Fruit fly (Drosophila melanogaster) whole organism: Measurements from ENCODE around the gene Peritrophin-15a.

Experiments used
- CG8478 ChIP-seq: fragments of >200 bp; optimal IDR thresholded peaks from 2 replicates; lab custom pipeline; 2018; ENCODE audit warnings: inconsistent platforms
- Dll ChIP-seq: fragments of >200 bp; optimal IDR thresholded peaks from 2 replicates; lab custom pipeline; 2017
- EcR ChIP-seq, 2 experiments: fragments of >200 bp; optimal IDR thresholded peaks; 2 replicates each; lab custom pipeline; 2017; ENCODE audit warnings: missing biosample characterization in 2 of 2, missing genetic modification characterization in 2 of 2, missing genetic modification reagents in 2 of 2
- pan ChIP-seq: fragments of >200 bp; optimal IDR thresholded peaks from 2 replicates; lab custom pipeline; 2017
- psq ChIP-seq: fragments of >200 bp; optimal IDR thresholded peaks from 2 replicates; lab custom pipeline; 2017
- usp ChIP-seq: fragments of >200 bp; optimal IDR thresholded peaks from 2 replicates; lab custom pipeline; 2017; ENCODE audit warnings: missing biosample characterization, missing genetic modification characterization, mixed read lengths

Gene Peritrophin-15a

dm6 chr2L:8384985-8385519 lies 10.8 kb downstream of the Peritrophin-15a start:
- TF ChIP-seq usp, result no peak
- no peak for TF ChIP-seq Dll (lab: Kevin White, UChicago)
- TF ChIP-seq EcR (GFP tag; optimal IDR thresholded peaks at IDR 0.05; lab: Kevin White, UChicago), result no peak
- TF ChIP-seq psq, result no peak
- TF ChIP-seq pan (lab: Kevin White, UChicago), result no peak
- TF ChIP-seq CG8478 (lab: Kevin White, UChicago), result no peak

- TF ChIP-seq usp, result no peak
- no peak for TF ChIP-seq pan (lab: Kevin White, UChicago)
- TF ChIP-seq psq, result no peak
- TF ChIP-seq Dll (lab: Kevin White, UChicago), result no peak
- TF ChIP-seq EcR (GFP tag; optimal IDR thresholded peaks at IDR 0.05; lab: Kevin White, UChicago), result no peak
- TF ChIP-seq CG8478 (lab: Kevin White, UChicago), result no peak
These were observed 11.7 kb downstream of the Peritrophin-15a start, which contains the start of the genes Dad1 and CG13384 for dm6 chr2L:8384108-8384601. TSS of gene Dad1 (minus strand) at chr2L:8384137. TSS of gene CG13384 (plus strand) at chr2L:8384455.

- TF ChIP-seq Dll (lab: Kevin White, UChicago), result no peak
- no peak for TF ChIP-seq pan (lab: Kevin White, UChicago)
- no peak for TF ChIP-seq usp
- no peak for TF ChIP-seq psq
- no peak for TF ChIP-seq CG8478 (lab: Kevin White, UChicago)
- TF ChIP-seq EcR (GFP tag; optimal IDR thresholded peaks at IDR 0.05; lab: Kevin White, UChicago), result no peak
These were observed 13.2 kb downstream of the Peritrophin-15a start, which contains the start of the genes CG13392 and Rcd4 for dm6 chr2L:8382646-8383045. TSS of gene CG13392 (minus strand) at chr2L:8382807. TSS of gene Rcd4 (plus strand) at chr2L:8382861.

- no peak for TF ChIP-seq EcR (GFP tag; optimal IDR thresholded peaks at IDR 0.05; lab: Kevin White, UChicago)
- TF ChIP-seq psq, result no peak
- TF ChIP-seq pan (lab: Kevin White, UChicago), result no peak
- no peak for TF ChIP-seq Dll (lab: Kevin White, UChicago)
- no peak for TF ChIP-seq CG8478 (lab: Kevin White, UChicago)
- no peak for TF ChIP-seq usp
These were observed 14.3 kb downstream of the Peritrophin-15a start, which contains the start of gene AlaRS for dm6 chr2L:8381508-8382036. TSS of gene AlaRS (minus strand) at chr2L:8381764.

dm6 chr2L:8376717-8377116 lies 19.2 kb downstream of the Peritrophin-15a start, which contains the start of the genes CG13390 and CG17294:
TSS of gene CG13390 (minus strand) at chr2L:8376797.
TSS of gene CG17294 (plus strand) at chr2L:8377035.
- no peak for TF ChIP-seq pan (lab: Kevin White, UChicago)
- no peak for TF ChIP-seq EcR (GFP tag; optimal IDR thresholded peaks at IDR 0.05; lab: Kevin White, UChicago)

- TF ChIP-seq pan (lab: Kevin White, UChicago), result no peak
- TF ChIP-seq psq, result no peak
- TF ChIP-seq Dll (lab: Kevin White, UChicago), result no peak
- TF ChIP-seq EcR (GFP tag; optimal IDR thresholded peaks at IDR 0.05; lab: Kevin White, UChicago), result no peak
- no peak for TF ChIP-seq usp
These were observed 21.7 kb downstream of the Peritrophin-15a start, which contains the start of gene Wdr82 for dm6 chr2L:8374235-8374634. TSS of gene Wdr82 (plus strand) at chr2L:8374461.

- no peak for TF ChIP-seq Dll (lab: Kevin White, UChicago)
- TF ChIP-seq pan (lab: Kevin White, UChicago), result no peak
- TF ChIP-seq usp, result no peak
- no peak for TF ChIP-seq EcR (GFP tag; optimal IDR thresholded peaks at IDR 0.05; lab: Kevin White, UChicago)
- no peak for TF ChIP-seq CG8478 (lab: Kevin White, UChicago)
- TF ChIP-seq psq, result no peak
These were observed 23.6 kb downstream of the Peritrophin-15a start for dm6 chr2L:8372248-8372647.

- TF ChIP-seq CG8478 (lab: Kevin White, UChicago) (no peak), pan (lab: Kevin White, UChicago) (no peak), psq (no peak), Dll (lab: Kevin White, UChicago) (no peak), EcR (GFP tag; optimal IDR thresholded peaks at IDR 0.05; lab: Kevin White, UChicago) (no peak), usp (no peak)
These were observed 24.4 kb downstream of the Peritrophin-15a start for dm6 chr2L:8371354-8371937.

dm6 chr2L:8370364-8371326 lies 25.3 kb downstream of the Peritrophin-15a start, which contains the start of gene CG17292:
TSS of gene CG17292 (plus strand) at chr2L:8370454.
- TF ChIP-seq pan (lab: Kevin White, UChicago) (no peak), Dll (lab: Kevin White, UChicago) (no peak), EcR (GFP tag; optimal IDR thresholded peaks at IDR 0.05; lab: Kevin White, UChicago) (no peak), CG8478 (lab: Kevin White, UChicago) (no peak), psq (no peak)

- no peak for TF ChIP-seq psq
- TF ChIP-seq EcR (GFP tag; optimal IDR thresholded peaks at IDR 0.05; lab: Kevin White, UChicago), result no peak
- TF ChIP-seq usp, result no peak
- no peak for TF ChIP-seq CG8478 (lab: Kevin White, UChicago)
- TF ChIP-seq pan (lab: Kevin White, UChicago), result no peak
These were observed 29.9 kb downstream of the Peritrophin-15a start, which contains the start of gene Pp2A-29B for dm6 chr2L:8365701-8366643. TSS of gene Pp2A-29B (plus strand) at chr2L:8366038.
